Fruit fly (Drosophila melanogaster): Measurements from ENCODE around the gene Ufsp2.

dm6 chr3L:15528096-15528495 lies 48.3 kb upstream of the Ufsp2 start, which contains the start of gene CG42728:
- TF ChIP-seq pad (GFP tag; optimal IDR thresholded peaks at IDR 0.05): no peak
- TF ChIP-seq Crg-1 (GFP tag; optimal IDR thresholded peaks at IDR 0.05): no peak
- TF ChIP-seq CG5204 (GFP tag; optimal IDR thresholded peaks at IDR 0.05): no peak
- TF ChIP-seq CG33017 (tag; optimal IDR thresholded peaks at IDR 0.05): no peak
- TF ChIP-seq bab1 (GFP tag; optimal IDR thresholded peaks at IDR 0.05): no peak
- TF ChIP-seq cnc (optimal IDR thresholded peaks at IDR 0.05): no peak
- TF ChIP-seq CG7045 (GFP tag; optimal IDR thresholded peaks at IDR 0.05): no peak
- no peak for TF ChIP-seq Clk (GFP tag; optimal IDR thresholded peaks at IDR 0.05)
- TF ChIP-seq Hr96 (GFP tag; optimal IDR thresholded peaks at IDR 0.05): no peak
- no peak for TF ChIP-seq CG12768 (GFP tag; optimal IDR thresholded peaks at IDR 0.05)
- TF ChIP-seq ovo (GFP tag; optimal IDR thresholded peaks at IDR 0.05): no peak

Measured in whole organism, adult.